Fruit fly (Drosophila melanogaster) Kc167 (cell line): Measurements from ENCODE around the gene CG14721.

ENCODE experiments used
- Sin3A ChIP-seq: fragments of >200 bp; optimal IDR thresholded peaks from 2 replicates; lab custom pipeline; 2018; ENCODE audit warnings: missing external identifiers
- h ChIP-seq: fragments of >200 bp; optimal IDR thresholded peaks from 3 replicates; lab custom pipeline; 2018; ENCODE audit warnings: missing external identifiers
- insv ChIP-seq: fragments of >200 bp; optimal IDR thresholded peaks from 3 replicates; lab custom pipeline; 2018; ENCODE audit warnings: missing external identifiers
- psq ChIP-seq: fragments of >200 bp; optimal IDR thresholded peaks from 2 replicates; lab custom pipeline; 2017; ENCODE audit warnings: missing external identifiers

DNA sequence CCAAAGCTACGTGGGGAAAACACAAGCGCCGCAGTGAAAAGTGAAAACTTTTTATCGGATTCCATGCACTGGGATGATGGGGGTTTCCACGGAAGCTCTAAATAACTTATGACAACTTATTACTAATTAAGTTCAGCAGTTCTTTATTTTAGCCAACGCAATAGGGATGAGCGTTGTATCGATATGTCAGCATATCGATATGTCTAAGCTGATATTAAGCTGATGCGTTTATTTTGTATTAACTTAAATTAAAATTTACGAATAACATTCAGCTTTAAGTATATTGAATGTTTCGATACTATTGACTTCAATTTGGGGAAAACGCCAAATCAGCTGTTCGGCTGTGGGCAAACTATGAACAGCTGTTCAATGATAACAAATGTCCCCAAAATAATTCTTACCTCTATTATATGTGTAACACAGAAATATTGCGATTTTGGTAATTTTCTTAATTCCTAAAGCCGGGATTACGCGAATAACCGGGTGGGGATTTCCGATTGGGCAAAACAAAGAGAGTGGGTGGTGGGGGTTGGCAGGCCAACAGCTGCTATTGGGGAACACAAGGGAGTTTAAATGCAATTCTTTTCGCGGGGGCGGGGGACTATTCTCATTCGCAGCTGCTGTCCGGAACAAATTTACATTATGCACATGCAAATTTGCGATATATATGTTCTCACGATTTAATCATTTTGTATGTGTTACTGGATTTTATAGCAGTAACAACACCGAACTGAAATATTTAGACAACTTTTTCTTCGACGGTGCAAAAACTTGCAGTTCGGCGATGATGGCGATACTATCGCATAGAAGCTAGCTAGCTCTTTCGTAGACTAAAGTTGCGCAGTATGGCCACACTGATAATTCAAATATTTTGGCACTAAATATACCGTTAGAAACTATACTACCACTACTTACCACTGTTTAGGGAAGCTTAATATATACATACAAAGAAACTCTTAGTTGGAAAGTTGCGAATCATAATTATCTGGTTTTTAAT is 14.3 kb downstream of the CG14721 start, which contains the start of gene CG6923:
- TF ChIP-seq h (lab: Kevin White, UChicago): no peak
- TF ChIP-seq psq (lab: Kevin White, UChicago): no peak
- no peak for TF ChIP-seq Sin3A
- TF ChIP-seq insv (lab: Kevin White, UChicago): no peak
